Worm (Caenorhabditis elegans) whole organism, L1 larva: ENCODE results near the gene fbxc-34.

Source experiments
- C16A3.4 ChIP-seq: fragments of 150-350 bp; optimal IDR thresholded peaks from 2 replicates; lab custom pipeline; 2014; ENCODE audit warnings: missing biosample characterization, missing genetic modification characterization
- ama-1 ChIP-seq: fragments of 150-350 bp; optimal IDR thresholded peaks from 2 replicates; lab custom pipeline; 2014
- fos-1 ChIP-seq: fragments of 150-350 bp; optimal IDR thresholded peaks from 2 replicates; lab custom pipeline; 2014; ENCODE audit warnings: missing biosample characterization, missing genetic modification characterization
- hlh-17 ChIP-seq: fragments of 200-800 bp; sonication (Bioruptor generic); optimal IDR thresholded peaks from 2 replicates; lab custom pipeline; 2018; ENCODE audit warnings: missing genetic modification characterization, mild to moderate bottlenecking, missing compliant biosample characterization, moderate library complexity, borderline replicate concordance
- isw-1 ChIP-seq: fragments of 200-800 bp; sonication (Bioruptor generic); IDR thresholded peaks from 2 replicates; pipeline ENCODE4 v1.3.6; 2022; ENCODE audit warnings: missing genetic modification characterization, missing compliant biosample characterization
- lsy-2 ChIP-seq, 2 experiments: fragments of 150-350 bp; optimal IDR thresholded peaks; 2 replicates each; lab custom pipeline; 2014; ENCODE audit warnings: missing biosample characterization in 2 of 2, missing genetic modification characterization in 2 of 2
- nhr-237 ChIP-seq: fragments of 150-350 bp; optimal IDR thresholded peaks from 2 replicates; lab custom pipeline; 2014; ENCODE audit warnings: missing biosample characterization, missing genetic modification characterization
- skn-1 ChIP-seq: fragments of 150-350 bp; optimal IDR thresholded peaks from 2 replicates; lab custom pipeline; 2014; ENCODE audit warnings: missing biosample characterization, missing genetic modification characterization
- snpc-4 ChIP-seq: fragments of 150-350 bp; optimal IDR thresholded peaks from 2 replicates; lab custom pipeline; 2014; ENCODE audit warnings: missing biosample characterization, missing genetic modification characterization
- sox-4 ChIP-seq: sonication (generic microtip); optimal IDR thresholded peaks from 2 replicates; lab custom pipeline; 2016; ENCODE audit warnings: missing genetic modification characterization, missing compliant biosample characterization
- unc-62 ChIP-seq: fragments of 150-350 bp; optimal IDR thresholded peaks from 2 replicates; lab custom pipeline; 2014; ENCODE audit warnings: missing biosample characterization, missing genetic modification reagents, missing genetic modification characterization

DNA sequence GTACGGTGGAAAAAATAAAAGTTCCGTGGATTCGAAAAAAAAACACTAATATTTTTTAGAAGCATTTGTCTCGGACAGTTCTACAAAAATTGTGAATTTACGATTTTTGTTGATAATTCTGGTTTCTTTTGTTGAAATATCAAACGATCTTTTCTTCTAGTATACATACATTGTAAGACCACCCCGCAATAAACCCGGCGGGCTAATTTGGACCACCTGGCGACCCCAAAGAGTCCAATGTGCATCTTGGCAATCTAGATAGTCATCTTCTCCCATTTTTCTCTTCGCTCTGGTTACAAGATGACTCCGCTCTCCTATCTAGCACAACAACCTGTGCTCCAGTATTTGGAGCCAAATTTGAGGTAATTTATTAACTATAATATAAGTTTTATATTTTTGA, 15.2 kb upstream of the fbxc-34 start, which contains the start of gene fbxc-29:
- no peak for TF ChIP-seq skn-1 (tag; lab: Kevin White, UChicago)
- TF ChIP-seq isw-1 (GFP tag; lab: Robert Waterston, UW), result no peak
- TF ChIP-seq snpc-4 (tag; lab: Kevin White, UChicago), result no peak
- no peak for TF ChIP-seq sox-4
- TF ChIP-seq fos-1 (tag; lab: Kevin White, UChicago), result no peak
- TF ChIP-seq unc-62, result no peak
- no peak for TF ChIP-seq hlh-17 (GFP tag; lab: Kevin White, UChicago)
- TF ChIP-seq lsy-2 (tag; optimal IDR thresholded peaks at IDR 0.05; lab: Kevin White, UChicago), result no peak
- no peak for TF ChIP-seq C16A3.4 (tag; lab: Kevin White, UChicago)
- TF ChIP-seq nhr-237 (tag; lab: Kevin White, UChicago), result no peak
- no peak for TF ChIP-seq ama-1 (lab: Kevin White, UChicago)
